Fruit fly (Drosophila melanogaster): ENCODE data around the gene CG42367.

CG42367 gene

DNA sequence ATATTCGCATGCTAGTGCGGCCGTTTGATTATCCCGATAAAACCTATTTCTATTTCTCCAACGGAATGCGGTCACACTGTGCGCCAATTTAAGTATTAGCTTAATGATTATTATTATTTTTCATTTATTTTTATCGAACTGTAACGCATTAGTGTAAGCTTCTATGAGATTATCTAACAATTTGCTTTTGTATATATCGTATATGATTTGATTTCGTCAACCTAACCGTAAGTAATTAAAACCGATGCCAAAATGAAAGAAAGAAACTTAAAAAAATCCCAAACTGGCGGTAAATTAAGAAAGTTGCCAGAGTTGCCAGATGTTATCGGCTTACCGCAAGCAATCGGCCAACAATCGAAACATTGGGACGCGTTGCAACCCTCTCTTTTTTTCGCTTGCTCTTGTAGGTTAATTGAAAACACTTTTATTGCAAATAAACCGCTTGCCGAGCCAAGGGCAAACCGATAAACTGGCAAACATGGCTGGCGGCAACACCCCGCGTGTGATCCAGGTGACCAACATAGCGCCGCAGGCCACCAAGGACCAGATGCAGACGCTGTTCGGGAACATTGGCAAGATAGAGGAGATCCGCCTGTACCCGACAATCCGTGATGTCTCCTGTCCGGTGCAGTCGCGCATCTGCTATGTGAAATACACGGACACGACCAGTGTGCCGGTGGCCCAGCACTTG, 17.7 kb upstream of the CG42367 start, which contains the start of the genes Etl1 and Srp54 (continued):
- TF ChIP-seq CG8281 (tag; optimal IDR thresholded peaks at IDR 0.05) (no peak), bigmax (GFP tag; optimal IDR thresholded peaks at IDR 0.05) (peak; percentile 75), shn (GFP tag; optimal IDR thresholded peaks at IDR 0.05) (no peak), Fer2 (tag; optimal IDR thresholded peaks at IDR 0.05) (no peak), Dref (GFP tag; IDR thresholded peaks at IDR 0.05) (peak; percentile 56), CG17361 (GFP tag; IDR thresholded peaks at IDR 0.05) (peak; percentile 27; the same call in 1 of the 3 replicates), jigr1 (GFP tag; IDR thresholded peaks at IDR 0.05) (peak; percentile 54; the same call in 1 of the 3 replicates), Rfx (GFP tag; IDR thresholded peaks at IDR 0.05) (0 out of 2 replicates have a peak, but pooled peaks have one; percentile 26), CG10543 (GFP tag; optimal IDR thresholded peaks at IDR 0.05) (no peak), CG9727 (GFP tag; optimal IDR thresholded peaks at IDR 0.05) (no peak), Doc3 (GFP tag; IDR thresholded peaks at IDR 0.05; ENCODE audit: partially characterized antibody) (no peak; the same call in 2 of the 3 replicates), CG2120 (GFP tag; optimal IDR thresholded peaks at IDR 0.05) (peak; percentile 12), tin (GFP tag; optimal IDR thresholded peaks at IDR 0.05) (no peak), Med (GFP tag) (peak; percentile 66), Nf-YA (GFP tag; IDR thresholded peaks at IDR 0.05) (no peak), CTCF (GFP tag; optimal IDR thresholded peaks at IDR 0.05) (peak; percentile 3), pita (GFP tag; optimal IDR thresholded peaks at IDR 0.05) (no peak), fd3F (GFP tag; optimal IDR thresholded peaks at IDR 0.05) (no peak), chif (GFP tag; optimal IDR thresholded peaks at IDR 0.05) (no peak), CG17802 (tag; optimal IDR thresholded peaks at IDR 0.05) (no peak), fd64A (GFP tag; optimal IDR thresholded peaks at IDR 0.05) (no peak), CG2199 (GFP tag; IDR thresholded peaks at IDR 0.05) (no peak), CG6854 (GFP tag; optimal IDR thresholded peaks at IDR 0.05) (no peak), CG8944 (GFP tag; optimal IDR thresholded peaks at IDR 0.05) (no peak), CG12155 (GFP tag; optimal IDR thresholded peaks at IDR 0.05) (no peak), CG2116 (GFP tag; optimal IDR thresholded peaks at IDR 0.05) (peak; percentile 91), pfk (GFP tag; optimal IDR thresholded peaks at IDR 0.05) (no peak), CG9932 (GFP tag; IDR thresholded peaks at IDR 0.05) (peak; percentile 29; the same call in 1 of the 2 replicates), pzg (GFP tag; optimal IDR thresholded peaks at IDR 0.05) (peak; percentile 43), CG13894 (tag; optimal IDR thresholded peaks at IDR 0.05) (no peak), jing (GFP tag; optimal IDR thresholded peaks at IDR 0.05) (no peak), CG16813 (GFP tag; IDR thresholded peaks at IDR 0.05; ENCODE audit: partially characterized antibody) (0 out of 3 replicates have a peak, but pooled peaks have one; percentile 1), CG3163 (GFP tag; optimal IDR thresholded peaks at IDR 0.05) (no peak), btn (GFP tag; optimal IDR thresholded peaks at IDR 0.05) (no peak), CG11085 (GFP tag; IDR thresholded peaks at IDR 0.05) (no peak), CG11456 (GFP tag; IDR thresholded peaks at IDR 0.05) (no peak), lmd (GFP tag; IDR thresholded peaks at IDR 0.05) (no peak), CG8765 (GFP tag; IDR thresholded peaks at IDR 0.05) (no peak), CG7987 (GFP tag; optimal IDR thresholded peaks at IDR 0.05) (no peak), YL-1 (GFP tag; optimal IDR thresholded peaks at IDR 0.05) (peak; percentile 52), row (GFP tag; IDR thresholded peaks at IDR 0.05) (0 out of 3 replicates have a peak, but pooled peaks have one; percentile 21), Lhr (GFP tag; optimal IDR thresholded peaks at IDR 0.05) (peak; percentile 26), CG11723 (GFP tag; optimal IDR thresholded peaks at IDR 0.05) (no peak), CG18764 (GFP tag; optimal IDR thresholded peaks at IDR 0.05) (no peak), sna (GFP tag; IDR thresholded peaks at IDR 0.05; ENCODE audit: partially characterized antibody) (no peak), CG4730 (GFP tag; IDR thresholded peaks at IDR 0.05) (no peak), CG3995 (GFP tag; optimal IDR thresholded peaks at IDR 0.05) (peak; percentile 22), vvl (GFP tag; IDR thresholded peaks at IDR 0.05) (no peak), chinmo (GFP tag; IDR thresholded peaks at IDR 0.05; ENCODE audit: partially characterized antibody) (no peak), Dll (GFP tag; IDR thresholded peaks at IDR 0.05; ENCODE audit: partially characterized antibody) (no peak; the same call in 3 of the 4 replicates)

Data from whole organism, embryonic.